Worm (Caenorhabditis elegans) whole organism, L4/young adult: ENCODE data around the gene dhs-11.

Source experiments
- W03F9.2 ChIP-seq: fragments of 150-350 bp; optimal IDR thresholded peaks from 2 replicates; lab custom pipeline; 2014; ENCODE audit warnings: missing biosample characterization, missing genetic modification characterization
- dao-5 ChIP-seq: sonication (generic microtip); optimal IDR thresholded peaks from 2 replicates; lab custom pipeline; 2016; ENCODE audit warnings: missing genotype, missing genetic modification characterization, moderate library complexity, missing compliant biosample characterization
- him-1 ChIP-seq: sonication (generic microtip); optimal IDR thresholded peaks from 2 replicates; lab custom pipeline; 2016; ENCODE audit warnings: missing genotype, missing genetic modification reagents, missing genetic modification characterization, missing compliant biosample characterization

ce11 chrIII:10678971-10679370, 36.3 kb upstream of the dhs-11 start, which contains the start of gene Y39A1A.16:
- TF ChIP-seq him-1 (no peak), W03F9.2 (tag; lab: Kevin White, UChicago) (no peak), dao-5 (tag; lab: Kevin White, UChicago) (no peak)
